Fruit fly (Drosophila melanogaster) whole organism, prepupa: ENCODE results near the gene Syt12.

Experiments
- Blimp-1 ChIP-seq: fragments of 200-800 bp; sonication (Bioruptor generic); optimal IDR thresholded peaks from 3 replicates; lab custom pipeline; 2017; ENCODE audit warnings: missing biosample characterization, missing genetic modification characterization, mild to moderate bottlenecking, moderate library complexity, missing genetic modification reagents
- CG10631 ChIP-seq: fragments of 200-800 bp; sonication (Bioruptor generic); optimal IDR thresholded peaks from 2 replicates; lab custom pipeline; 2016; ENCODE audit warnings: missing biosample characterization, missing genetic modification characterization
- CG10669 ChIP-seq: fragments of 200-800 bp; sonication (Bioruptor generic); optimal IDR thresholded peaks from 3 replicates; lab custom pipeline; 2018; ENCODE audit warnings: missing biosample characterization, mild to moderate bottlenecking, missing genetic modification characterization, moderate library complexity
- CG11902 ChIP-seq: fragments of 200-800 bp; sonication (Bioruptor generic); optimal IDR thresholded peaks from 3 replicates; lab custom pipeline; 2016; ENCODE audit warnings: missing biosample characterization, missing genetic modification characterization
- CG15336 ChIP-seq: fragments of 200-800 bp; sonication (Bioruptor generic); IDR thresholded peaks from 2 replicates; pipeline ENCODE4 v1.3.6; 2022; ENCODE audit warnings: missing biosample characterization, missing genetic modification characterization
- CG1621 ChIP-seq: fragments of 200-800 bp; sonication (Bioruptor generic); optimal IDR thresholded peaks from 3 replicates; lab custom pipeline; 2018; ENCODE audit warnings: missing biosample characterization, mild to moderate bottlenecking, missing genetic modification characterization
- CG31627 ChIP-seq: fragments of 200-800 bp; sonication (Bioruptor generic); optimal IDR thresholded peaks from 3 replicates; lab custom pipeline; 2016; ENCODE audit warnings: missing biosample characterization, missing genetic modification characterization
- CG32006 ChIP-seq: fragments of 200-800 bp; sonication (Bioruptor generic); optimal IDR thresholded peaks from 3 replicates; lab custom pipeline; 2017; ENCODE audit warnings: missing biosample characterization, mild to moderate bottlenecking, missing genetic modification characterization
- CG34406 ChIP-seq: fragments of 200-800 bp; sonication (Bioruptor generic); optimal IDR thresholded peaks from 3 replicates; lab custom pipeline; 2016; ENCODE audit warnings: missing biosample characterization, missing genetic modification characterization
- CG3919 ChIP-seq: fragments of 200-800 bp; sonication (Bioruptor generic); optimal IDR thresholded peaks from 3 replicates; lab custom pipeline; 2016; ENCODE audit warnings: missing biosample characterization, missing genetic modification characterization
- CG4318 ChIP-seq: fragments of 200-800 bp; sonication (Bioruptor generic); optimal IDR thresholded peaks from 3 replicates; lab custom pipeline; 2017; ENCODE audit warnings: missing biosample characterization, mild to moderate bottlenecking, missing genetic modification characterization
- CG6276 ChIP-seq: fragments of 200-800 bp; sonication (Bioruptor generic); optimal IDR thresholded peaks from 2 replicates; lab custom pipeline; 2017; ENCODE audit warnings: missing biosample characterization, mild to moderate bottlenecking, missing genetic modification characterization
- CG6808 ChIP-seq: fragments of 200-800 bp; sonication (Bioruptor generic); optimal IDR thresholded peaks from 3 replicates; lab custom pipeline; 2017; ENCODE audit warnings: missing biosample characterization, missing genetic modification characterization, mild to moderate bottlenecking, moderate library complexity, missing genetic modification reagents
- CG6854 ChIP-seq: fragments of 200-800 bp; sonication (Bioruptor generic); optimal IDR thresholded peaks from 2 replicates; lab custom pipeline; 2017; ENCODE audit warnings: missing biosample characterization, mild to moderate bottlenecking, missing genetic modification characterization
- CG7368 ChIP-seq: fragments of 200-800 bp; sonication (Bioruptor generic); optimal IDR thresholded peaks from 3 replicates; lab custom pipeline; 2016; ENCODE audit warnings: missing biosample characterization, missing genetic modification characterization
- CG8119 ChIP-seq: fragments of 200-800 bp; sonication (Bioruptor generic); IDR thresholded peaks from 3 replicates; pipeline ENCODE4 v1.3.6; 2022; ENCODE audit warnings: missing biosample characterization, missing genetic modification characterization
- CG8319 ChIP-seq: fragments of 200-800 bp; sonication (Bioruptor generic); optimal IDR thresholded peaks from 3 replicates; lab custom pipeline; 2016; ENCODE audit warnings: missing biosample characterization, missing genetic modification characterization
- CG8632 ChIP-seq: fragments of 200-800 bp; sonication (Bioruptor generic); optimal IDR thresholded peaks from 3 replicates; lab custom pipeline; 2016; ENCODE audit warnings: missing biosample characterization, missing genetic modification characterization
- CG9139 ChIP-seq: fragments of 200-800 bp; sonication (Bioruptor generic); optimal IDR thresholded peaks from 3 replicates; lab custom pipeline; 2017; ENCODE audit warnings: missing biosample characterization, mild to moderate bottlenecking, missing genetic modification characterization
- Eip75B ChIP-seq: fragments of 200-800 bp; sonication (Bioruptor generic); optimal IDR thresholded peaks from 3 replicates; lab custom pipeline; 2016; ENCODE audit warnings: missing biosample characterization, missing genetic modification characterization
- Eip93F ChIP-seq: fragments of 200-800 bp; sonication (Bioruptor generic); optimal IDR thresholded peaks from 2 replicates; lab custom pipeline; 2016; ENCODE audit warnings: missing biosample characterization, mild to moderate bottlenecking, missing genetic modification characterization
- Ets96B ChIP-seq: fragments of 200-800 bp; optimal IDR thresholded peaks from 2 replicates; lab custom pipeline; 2019; ENCODE audit warnings: missing biosample characterization, mild to moderate bottlenecking, missing genetic modification characterization, moderate library complexity
- Gug ChIP-seq: fragments of 200-800 bp; sonication (Bioruptor generic); IDR thresholded peaks from 2 replicates; pipeline ENCODE4 v1.3.6; 2022; ENCODE audit warnings: missing biosample characterization, missing genetic modification characterization
- Lpt ChIP-seq: fragments of 200-800 bp; sonication (Bioruptor generic); optimal IDR thresholded peaks from 3 replicates; lab custom pipeline; 2016; ENCODE audit warnings: missing biosample characterization, missing genetic modification characterization
- OdsH ChIP-seq: fragments of 200-800 bp; sonication (Bioruptor generic); optimal IDR thresholded peaks from 3 replicates; lab custom pipeline; 2016; ENCODE audit warnings: missing biosample characterization, missing genetic modification characterization
- Smox ChIP-seq: fragments of 200-800 bp; sonication (Bioruptor generic); optimal IDR thresholded peaks from 3 replicates; lab custom pipeline; 2016; ENCODE audit warnings: missing biosample characterization, missing genetic modification characterization
- Sox14 ChIP-seq: fragments of 200-800 bp; sonication (Bioruptor generic); optimal IDR thresholded peaks from 3 replicates; lab custom pipeline; 2016; ENCODE audit warnings: missing biosample characterization, missing genetic modification characterization
- Sox15 ChIP-seq: fragments of 200-800 bp; sonication (Bioruptor generic); optimal IDR thresholded peaks from 3 replicates; lab custom pipeline; 2016; ENCODE audit warnings: missing biosample characterization, missing genetic modification characterization
- acj6 ChIP-seq: fragments of 200-800 bp; sonication (Bioruptor generic); optimal IDR thresholded peaks from 3 replicates; lab custom pipeline; 2016; ENCODE audit warnings: missing biosample characterization, missing genetic modification characterization
- cyc ChIP-seq: fragments of 200-800 bp; sonication (Bioruptor generic); optimal IDR thresholded peaks from 3 replicates; lab custom pipeline; 2016; ENCODE audit warnings: missing biosample characterization, missing genetic modification characterization
- dac ChIP-seq: fragments of 200-800 bp; sonication (Bioruptor generic); optimal IDR thresholded peaks from 2 replicates; lab custom pipeline; 2017; ENCODE audit warnings: missing biosample characterization, mild to moderate bottlenecking, missing genetic modification characterization
- dsx ChIP-seq: fragments of 200-800 bp; optimal IDR thresholded peaks from 3 replicates; lab custom pipeline; 2019; ENCODE audit warnings: missing biosample characterization, mild to moderate bottlenecking, missing genetic modification characterization, moderate library complexity; ENCODE audit not compliant: poor library complexity, severe bottlenecking
- eg ChIP-seq: fragments of 200-800 bp; sonication (Bioruptor generic); IDR thresholded peaks from 3 replicates; pipeline ENCODE4 v1.3.6; 2022; ENCODE audit warnings: missing biosample characterization, missing genetic modification characterization
- esn ChIP-seq: fragments of 200-800 bp; sonication (Bioruptor generic); optimal IDR thresholded peaks from 2 replicates; lab custom pipeline; 2016; ENCODE audit warnings: missing biosample characterization, mild to moderate bottlenecking, missing genetic modification characterization, moderate library complexity
- fd59A ChIP-seq: fragments of 200-800 bp; sonication (Bioruptor generic); optimal IDR thresholded peaks from 2 replicates; lab custom pipeline; 2017; ENCODE audit warnings: missing biosample characterization, mild to moderate bottlenecking, missing genetic modification characterization, missing genetic modification reagents
- fd85E ChIP-seq: fragments of 200-800 bp; sonication (Bioruptor generic); optimal IDR thresholded peaks from 3 replicates; lab custom pipeline; 2016; ENCODE audit warnings: missing biosample characterization, missing genetic modification characterization
- fkh ChIP-seq: fragments of 200-800 bp; sonication (Bioruptor generic); optimal IDR thresholded peaks from 3 replicates; lab custom pipeline; 2017; ENCODE audit warnings: missing biosample characterization, mild to moderate bottlenecking, missing genetic modification characterization, moderate library complexity
- lz ChIP-seq: fragments of 200-800 bp; sonication (Bioruptor generic); optimal IDR thresholded peaks from 3 replicates; lab custom pipeline; 2016; ENCODE audit warnings: missing biosample characterization, missing genetic modification characterization
- net ChIP-seq: fragments of 200-800 bp; sonication (Bioruptor generic); optimal IDR thresholded peaks from 3 replicates; lab custom pipeline; 2016; ENCODE audit warnings: missing biosample characterization, missing genetic modification characterization
- salr ChIP-seq, 2 experiments: fragments of 200-800 bp; sonication (Bioruptor generic); optimal IDR thresholded peaks; 3 replicates each; lab custom pipeline; 2016 to 2018; ENCODE audit warnings: missing biosample characterization in 2 of 2, missing genetic modification characterization in 2 of 2, mild to moderate bottlenecking in 1 of 2
- svp ChIP-seq: fragments of 200-800 bp; sonication (Bioruptor generic); peaks from one replicate; lab custom pipeline; 2016; ENCODE audit warnings: missing biosample characterization, missing genetic modification characterization
- topi ChIP-seq: fragments of 200-800 bp; sonication (Bioruptor generic); optimal IDR thresholded peaks from 3 replicates; lab custom pipeline; 2016; ENCODE audit warnings: missing biosample characterization, missing genetic modification characterization
- vri ChIP-seq: fragments of 200-800 bp; sonication (Bioruptor generic); optimal IDR thresholded peaks from 3 replicates; lab custom pipeline; 2016; ENCODE audit warnings: missing biosample characterization, mild to moderate bottlenecking, missing genetic modification characterization

Syt12 gene

DNA sequence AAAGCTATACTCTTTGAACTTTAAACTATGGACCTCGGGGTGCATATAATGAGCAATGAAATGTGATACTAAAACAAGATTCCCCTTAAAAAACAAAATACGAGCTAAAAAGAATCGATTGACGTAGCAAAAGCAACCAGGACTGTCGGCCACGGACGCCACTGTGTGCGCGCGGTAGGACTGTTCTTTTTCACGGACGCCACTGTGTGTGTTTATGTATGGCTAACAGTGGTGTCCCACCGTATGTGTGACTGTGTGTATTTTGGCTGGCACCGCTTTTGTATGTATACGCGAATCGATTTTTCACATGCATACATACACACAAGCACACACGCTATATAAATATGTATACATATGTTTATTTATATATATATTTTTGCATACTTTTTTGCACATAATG is 24.7 kb downstream of the Syt12 start (continued):
- peak; percentile 77 for TF ChIP-seq fkh (GFP tag; lab: Kevin White, UChicago)
- TF ChIP-seq CG9139 (GFP tag; lab: Kevin White, UChicago): peak; percentile 46
- peak; percentile 71 for TF ChIP-seq CG3919 (GFP tag; lab: Kevin White, UChicago)
- TF ChIP-seq Blimp-1 (GFP tag; lab: Kevin White, UChicago): no peak
- TF ChIP-seq CG11902 (GFP tag; lab: Kevin White, UChicago): peak; percentile 27
- TF ChIP-seq esn (GFP tag; lab: Kevin White, UChicago): peak; percentile 74
- peak; percentile 18 for TF ChIP-seq Ets96B (tag; lab: Kevin White, UChicago)
- TF ChIP-seq Gug (GFP tag; lab: Robert Waterston, UW): peak; percentile 36; the same call in 1 of the 2 replicates
- TF ChIP-seq cyc (GFP tag; lab: Kevin White, UChicago): peak; percentile 71
- TF ChIP-seq vri (GFP tag; lab: Kevin White, UChicago): peak; percentile 68
- peak; percentile 77 for TF ChIP-seq net (GFP tag; lab: Kevin White, UChicago)
- peak; percentile 64 for TF ChIP-seq Smox (GFP tag; lab: Kevin White, UChicago)
- TF ChIP-seq CG34406 (GFP tag; lab: Kevin White, UChicago): peak; percentile 53
- TF ChIP-seq CG32006 (GFP tag; lab: Kevin White, UChicago): peak; percentile 39
- TF ChIP-seq CG10631 (GFP tag; lab: Kevin White, UChicago): peak; percentile 50
- TF ChIP-seq CG6854 (GFP tag; lab: Kevin White, UChicago): peak; percentile 14
- TF ChIP-seq Lpt (GFP tag; lab: Kevin White, UChicago): peak; percentile 62
- peak; percentile 35 for TF ChIP-seq CG7368 (GFP tag; lab: Kevin White, UChicago)
- TF ChIP-seq CG6808 (GFP tag; lab: Kevin White, UChicago): peak; percentile 59

DNA sequence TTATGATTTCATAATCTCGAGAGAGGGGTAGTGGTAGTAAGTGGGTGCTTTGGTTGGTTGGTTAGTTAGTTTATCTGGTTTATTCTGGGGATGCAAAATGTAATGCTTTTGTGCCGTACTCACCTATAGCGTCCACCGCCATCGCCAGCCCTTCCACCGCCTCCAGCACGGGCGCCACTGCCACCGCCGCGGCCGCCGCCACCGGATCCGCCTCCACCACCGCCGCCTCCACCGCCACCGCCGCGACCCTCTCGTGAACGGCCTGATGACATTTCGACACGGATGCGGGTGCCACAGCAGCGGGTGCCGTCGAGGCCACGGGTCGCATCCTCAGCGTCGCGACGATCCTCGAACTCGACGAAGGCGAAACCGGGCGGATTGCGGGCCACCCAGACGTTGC is 25.1 kb downstream of the Syt12 start:
- no peak for TF ChIP-seq CG6276 (GFP tag; lab: Kevin White, UChicago)
- TF ChIP-seq CG34406 (GFP tag; lab: Kevin White, UChicago): no peak
- no peak for TF ChIP-seq CG10631 (GFP tag; lab: Kevin White, UChicago)
- TF ChIP-seq fd85E (GFP tag; lab: Kevin White, UChicago): no peak
- no peak for TF ChIP-seq CG4318 (GFP tag; lab: Kevin White, UChicago)
- TF ChIP-seq CG11902 (GFP tag; lab: Kevin White, UChicago): no peak
- no peak for TF ChIP-seq fd59A (GFP tag; lab: Kevin White, UChicago)
- TF ChIP-seq salr (GFP tag; optimal IDR thresholded peaks at IDR 0.05; lab: Kevin White, UChicago): no peak
- no peak for TF ChIP-seq dac (GFP tag; lab: Kevin White, UChicago)
- TF ChIP-seq Eip93F: no peak
- no peak for TF ChIP-seq acj6 (GFP tag; lab: Kevin White, UChicago)
- TF ChIP-seq CG8119 (GFP tag; lab: Robert Waterston, UW): no peak
- no peak for TF ChIP-seq CG3919 (GFP tag; lab: Kevin White, UChicago)
- TF ChIP-seq svp (GFP tag; lab: Kevin White, UChicago): no peak
- no peak for TF ChIP-seq CG8319 (GFP tag; lab: Kevin White, UChicago)
- no peak for TF ChIP-seq fkh (GFP tag; lab: Kevin White, UChicago)
- no peak for TF ChIP-seq OdsH (GFP tag; lab: Kevin White, UChicago)

DNA sequence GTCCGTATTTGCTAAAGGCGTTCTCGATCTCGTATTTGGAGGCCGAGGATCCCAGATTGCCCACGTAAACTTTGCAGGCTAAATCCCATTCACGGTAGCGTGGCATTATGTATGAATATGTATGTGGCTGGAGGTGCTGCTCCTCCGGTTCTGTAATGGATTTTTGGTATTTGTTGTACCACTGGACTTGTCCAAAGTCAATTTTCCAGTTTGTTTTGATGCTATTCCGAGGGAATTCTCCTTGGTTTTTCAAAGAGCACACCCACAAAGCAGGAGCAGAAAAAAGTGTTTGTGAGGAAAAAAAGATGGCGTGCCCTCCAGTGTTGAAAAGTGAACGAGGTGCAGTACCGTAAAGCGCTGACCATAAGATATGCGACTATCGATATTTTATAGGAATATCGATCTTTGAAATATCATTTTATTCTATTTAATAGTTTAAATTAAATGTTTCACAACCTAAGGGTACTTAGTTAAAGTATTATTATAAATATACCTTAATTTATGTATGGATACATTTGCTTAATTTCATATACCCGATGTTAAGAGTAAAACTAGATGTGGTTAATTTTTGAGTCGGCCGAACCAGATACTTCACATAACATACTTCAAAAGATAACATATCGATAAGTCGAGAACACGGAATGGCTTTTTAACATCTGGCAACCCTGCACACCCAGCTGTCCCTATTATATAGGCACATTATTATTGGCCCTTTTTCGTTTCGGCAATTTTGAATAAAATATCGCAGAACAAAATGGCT is 25.7 kb downstream of the Syt12 start, which contains the start of the genes Rbp1-like and Tim9a:
Gene Rbp1-like, minus strand, starts transcription at position 295 of the 760 bp plus-strand sequence.
Gene Tim9a, plus strand, starts transcription at position 628 of the 760 bp plus-strand sequence.
- peak; percentile 11 for TF ChIP-seq fkh (GFP tag; lab: Kevin White, UChicago)
- TF ChIP-seq CG15336 (GFP tag; lab: Robert Waterston, UW): no peak
- peak; percentile 2 for TF ChIP-seq topi
- TF ChIP-seq fd85E (GFP tag; lab: Kevin White, UChicago): no peak
- no peak for TF ChIP-seq Gug (GFP tag; lab: Robert Waterston, UW)
- peak; percentile 16 for TF ChIP-seq Sox14 (GFP tag; lab: Kevin White, UChicago)
- TF ChIP-seq lz (GFP tag; lab: Kevin White, UChicago): peak; percentile 52
- TF ChIP-seq CG31627 (GFP tag; lab: Kevin White, UChicago): no peak
- TF ChIP-seq CG6854 (GFP tag; lab: Kevin White, UChicago): no peak
- TF ChIP-seq Eip75B (GFP tag; lab: Kevin White, UChicago): peak; percentile 13
- TF ChIP-seq Ets96B (tag; lab: Kevin White, UChicago): no peak
- no peak for TF ChIP-seq CG8119 (GFP tag; lab: Robert Waterston, UW)
- no peak for TF ChIP-seq CG1621 (tag; lab: Kevin White, UChicago)
- no peak for TF ChIP-seq CG8319 (GFP tag; lab: Kevin White, UChicago)
- TF ChIP-seq CG10669 (GFP tag; lab: Kevin White, UChicago): peak; percentile 14
- TF ChIP-seq CG8632: peak; percentile 35
- TF ChIP-seq Smox (GFP tag; lab: Kevin White, UChicago): peak; percentile 35
- TF ChIP-seq eg: no peak
- peak; percentile 21 for TF ChIP-seq cyc (GFP tag; lab: Kevin White, UChicago)
- TF ChIP-seq Eip93F: peak; percentile 8
- TF ChIP-seq Sox15 (GFP tag; lab: Kevin White, UChicago): no peak
- TF ChIP-seq dsx (GFP tag; lab: Kevin White, UChicago): no peak
- TF ChIP-seq net (GFP tag; lab: Kevin White, UChicago): no peak
- peak; percentile 59 for TF ChIP-seq vri (GFP tag; lab: Kevin White, UChicago)
- peak; percentile 34 for TF ChIP-seq CG34406 (GFP tag; lab: Kevin White, UChicago)
- TF ChIP-seq acj6 (GFP tag; lab: Kevin White, UChicago): peak; percentile 52
